Fruit fly (Drosophila melanogaster): ENCODE results near the gene Keap1.

dm6 chr3R:17082471-17082870, 2.7 kb upstream of the Keap1 start:
- no peak for TF ChIP-seq Jra (GFP tag; optimal IDR thresholded peaks at IDR 0.05)
- no peak for TF ChIP-seq CG32264 (GFP tag; optimal IDR thresholded peaks at IDR 0.05)
- TF ChIP-seq dl (GFP tag; optimal IDR thresholded peaks at IDR 0.05; ENCODE audit: insufficient read depth in 1 of 2, partially characterized antibody in 2 of 2): no peak
- TF ChIP-seq Dif (GFP tag; optimal IDR thresholded peaks at IDR 0.05; ENCODE audit: partially characterized antibody): no peak
- no peak for TF ChIP-seq Hnf4 (GFP tag; optimal IDR thresholded peaks at IDR 0.05)
- no peak for TF ChIP-seq psq (GFP tag; optimal IDR thresholded peaks at IDR 0.05)
- no peak for TF ChIP-seq Dfd (GFP tag; optimal IDR thresholded peaks at IDR 0.05)
- no peak for TF ChIP-seq br (GFP tag; optimal IDR thresholded peaks at IDR 0.05)
- TF ChIP-seq Abd-B (GFP tag; optimal IDR thresholded peaks at IDR 0.05): no peak
- no peak for TF ChIP-seq pan (optimal IDR thresholded peaks at IDR 0.05)
- TF ChIP-seq foxo (GFP tag; optimal IDR thresholded peaks at IDR 0.05): no peak
- TF ChIP-seq Mio (GFP tag; optimal IDR thresholded peaks at IDR 0.05): no peak
- no peak for TF ChIP-seq GATAd (GFP tag; optimal IDR thresholded peaks at IDR 0.05)
